Fruit fly (Drosophila melanogaster): ENCODE results near the gene mtgo.

DNA sequence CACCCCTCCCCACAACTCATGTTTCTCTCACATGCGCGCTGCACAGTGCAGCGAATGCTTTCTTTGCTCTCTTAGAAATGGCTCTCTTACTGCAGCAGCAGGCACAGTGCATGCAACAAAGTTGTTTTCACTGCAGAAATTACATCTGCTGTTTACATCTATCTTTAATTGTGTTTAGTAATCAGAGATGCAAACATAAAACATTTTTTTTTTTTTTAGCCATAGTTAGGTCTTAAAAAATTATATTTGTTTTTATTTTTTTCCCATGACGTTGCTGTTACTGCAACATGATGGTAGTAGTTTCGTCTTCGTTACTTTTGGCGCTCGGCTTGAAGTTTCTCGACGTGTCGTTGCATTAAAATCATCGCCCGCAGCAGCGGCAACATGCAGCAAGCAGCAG lies 43.5 kb upstream of the mtgo start:
- TF ChIP-seq lola (GFP tag; optimal IDR thresholded peaks at IDR 0.05) (no peak), psq (GFP tag; optimal IDR thresholded peaks at IDR 0.05) (no peak), Dfd (GFP tag; optimal IDR thresholded peaks at IDR 0.05) (no peak), Hr78 (GFP tag; optimal IDR thresholded peaks at IDR 0.05) (no peak), h (GFP tag; optimal IDR thresholded peaks at IDR 0.05) (no peak), OdsH (GFP tag; optimal IDR thresholded peaks at IDR 0.05) (no peak), pan (optimal IDR thresholded peaks at IDR 0.05) (no peak), HLH106 (tag; optimal IDR thresholded peaks at IDR 0.05) (no peak), dl (GFP tag; optimal IDR thresholded peaks at IDR 0.05; ENCODE audit: insufficient read depth in 1 of 2, partially characterized antibody in 2 of 2) (no peak), GATAd (GFP tag; optimal IDR thresholded peaks at IDR 0.05) (no peak), sage (GFP tag; optimal IDR thresholded peaks at IDR 0.05) (no peak), dsf (GFP tag; optimal IDR thresholded peaks at IDR 0.05; ENCODE audit: borderline replicate concordance) (no peak), foxo (GFP tag; optimal IDR thresholded peaks at IDR 0.05) (no peak)

Data from whole organism, wandering third instar larva.